Fruit fly (Drosophila melanogaster) whole organism, embryonic: ENCODE data around the gene da.

Experiments used
- Adf1 ChIP-seq: fragments of 200-800 bp; sonication (Bioruptor generic); IDR thresholded peaks from 2 replicates; pipeline ENCODE4 v1.3.6; 2022; ENCODE audit warnings: missing biosample characterization, missing genetic modification characterization
- Bdp1 ChIP-seq: fragments of 200-800 bp; sonication (Bioruptor generic); optimal IDR thresholded peaks from 3 replicates; lab custom pipeline; 2016; ENCODE audit warnings: missing biosample characterization, missing genetic modification characterization
- CG1024 ChIP-seq: fragments of 200-800 bp; sonication (Bioruptor generic); IDR thresholded peaks from 2 replicates; pipeline ENCODE4 v1.3.6; 2022; ENCODE audit warnings: missing biosample characterization, missing genetic modification characterization
- CG10543 ChIP-seq: fragments of 200-800 bp; sonication (Bioruptor generic); optimal IDR thresholded peaks from 3 replicates; lab custom pipeline; 2017; ENCODE audit warnings: missing biosample characterization, mild to moderate bottlenecking, missing genetic modification characterization, moderate library complexity
- CG10959 ChIP-seq: fragments of 200-800 bp; sonication (Bioruptor generic); IDR thresholded peaks from 2 replicates; pipeline ENCODE4 v1.3.6; 2022; ENCODE audit warnings: missing biosample characterization, missing genetic modification characterization
- CG11695 ChIP-seq: fragments of 200-800 bp; sonication (Bioruptor generic); IDR thresholded peaks from 3 replicates; pipeline ENCODE4 v1.3.6; 2022; ENCODE audit warnings: missing biosample characterization, missing genetic modification characterization
- CG12391 ChIP-seq: fragments of 200-800 bp; sonication (Bioruptor generic); optimal IDR thresholded peaks from 3 replicates; lab custom pipeline; 2018; ENCODE audit warnings: missing biosample characterization, mild to moderate bottlenecking, missing genetic modification characterization, moderate library complexity
- CG17328 ChIP-seq: fragments of 200-800 bp; sonication (Bioruptor generic); IDR thresholded peaks from 2 replicates; pipeline ENCODE4 v1.3.6; 2022; ENCODE audit warnings: missing biosample characterization, missing genetic modification characterization
- CG33213 ChIP-seq: fragments of 200-800 bp; sonication (Bioruptor generic); optimal IDR thresholded peaks from 3 replicates; lab custom pipeline; 2016; ENCODE audit warnings: missing biosample characterization, missing genetic modification characterization
- CG4404 ChIP-seq: fragments of 200-800 bp; sonication (Bioruptor generic); IDR thresholded peaks from 2 replicates; pipeline ENCODE4 v1.3.6; 2022; ENCODE audit warnings: missing biosample characterization, missing genetic modification characterization
- CG4730 ChIP-seq: fragments of 200-800 bp; sonication (Bioruptor generic); IDR thresholded peaks from 2 replicates; pipeline ENCODE4 v1.3.6; 2022; ENCODE audit warnings: missing biosample characterization, missing genetic modification characterization
- CG4854 ChIP-seq: fragments of 200-800 bp; sonication (Bioruptor generic); optimal IDR thresholded peaks from 2 replicates; lab custom pipeline; 2016; ENCODE audit warnings: missing biosample characterization, missing genetic modification characterization, inconsistent platforms
- CG5953 ChIP-seq: fragments of 200-800 bp; sonication (Bioruptor generic); IDR thresholded peaks from 2 replicates; pipeline ENCODE4 v1.3.6; 2022; ENCODE audit warnings: missing biosample characterization, missing genetic modification characterization
- CG6689 ChIP-seq: fragments of 200-800 bp; sonication (Bioruptor generic); IDR thresholded peaks from 2 replicates; pipeline ENCODE4 v1.3.6; 2022; ENCODE audit warnings: missing biosample characterization, missing genetic modification characterization
- CG7556 ChIP-seq: fragments of 200-800 bp; sonication (Bioruptor generic); optimal IDR thresholded peaks from 2 replicates; lab custom pipeline; 2017; ENCODE audit warnings: missing biosample characterization, mild to moderate bottlenecking, missing genetic modification characterization
- CG8281 ChIP-seq: fragments of 200-800 bp; sonication (Bioruptor generic); optimal IDR thresholded peaks from 2 replicates; lab custom pipeline; 2018; ENCODE audit warnings: missing biosample characterization, mild to moderate bottlenecking, missing genetic modification characterization, moderate library complexity
- CHES-1-like ChIP-seq: fragments of 200-800 bp; sonication (Bioruptor generic); optimal IDR thresholded peaks from 2 replicates; lab custom pipeline; 2016; ENCODE audit warnings: missing biosample characterization, missing genetic modification characterization
- Doc2 ChIP-seq: fragments of 200-800 bp; sonication (Bioruptor generic); IDR thresholded peaks from 2 replicates; pipeline ENCODE4 v1.3.6; 2022; ENCODE audit warnings: missing biosample characterization, missing genetic modification characterization
- E2f2 ChIP-seq: fragments of 200-800 bp; sonication (Bioruptor generic); IDR thresholded peaks from 2 replicates; pipeline ENCODE4 v1.3.6; 2022; ENCODE audit warnings: missing biosample characterization, missing genetic modification characterization
- GATAe ChIP-seq: fragments of 200-800 bp; sonication (Bioruptor generic); conservative IDR thresholded peaks from 2 replicates; pipeline ENCODE4 v1.3.6; 2022; ENCODE audit warnings: missing biosample characterization, missing genetic modification characterization
- Gug ChIP-seq: fragments of 200-800 bp; sonication (Bioruptor generic); IDR thresholded peaks from 4 replicates; pipeline ENCODE4 v1.3.6; 2022; ENCODE audit warnings: missing biosample characterization, missing genetic modification characterization
- Hey ChIP-seq: fragments of 200-800 bp; sonication (Bioruptor generic); optimal IDR thresholded peaks from 3 replicates; lab custom pipeline; 2018; ENCODE audit warnings: missing biosample characterization, mild to moderate bottlenecking, missing genetic modification characterization
- Hr3 ChIP-seq: fragments of 200-800 bp; sonication (Bioruptor generic); optimal IDR thresholded peaks from 3 replicates; lab custom pipeline; 2016; ENCODE audit warnings: missing biosample characterization, missing genetic modification characterization
- Kr ChIP-seq: fragments of 200-800 bp; sonication (Bioruptor generic); optimal IDR thresholded peaks from 2 replicates; lab custom pipeline; 2017; ENCODE audit warnings: missing biosample characterization, mild to moderate bottlenecking, missing genetic modification characterization
- Lpt ChIP-seq: fragments of >200 bp; optimal IDR thresholded peaks from 2 replicates; lab custom pipeline; 2018; ENCODE audit warnings: missing biosample characterization, missing genetic modification characterization
- Myb ChIP-seq: fragments of 200-800 bp; sonication (Bioruptor generic); optimal IDR thresholded peaks from 2 replicates; lab custom pipeline; 2016; ENCODE audit warnings: missing biosample characterization, missing genetic modification characterization
- Optix ChIP-seq: fragments of 200-800 bp; sonication (Bioruptor generic); IDR thresholded peaks from 3 replicates; pipeline ENCODE4 v1.3.6; 2022; ENCODE audit warnings: missing biosample characterization, missing genetic modification characterization
- Ravus ChIP-seq: fragments of 200-800 bp; sonication (Bioruptor generic); IDR thresholded peaks from 2 replicates; pipeline ENCODE4 v1.3.6; 2022; ENCODE audit warnings: missing biosample characterization, missing genetic modification characterization
- Tbp ChIP-seq: fragments of >200 bp; optimal IDR thresholded peaks from 2 replicates; lab custom pipeline; 2018; ENCODE audit warnings: missing biosample characterization, missing genetic modification characterization
- abd-A ChIP-seq: fragments of 200-800 bp; sonication (Bioruptor generic); optimal IDR thresholded peaks from 3 replicates; lab custom pipeline; 2019; ENCODE audit warnings: missing biosample characterization, mild to moderate bottlenecking, missing genetic modification characterization, moderate library complexity
- ap ChIP-seq: fragments of 200-800 bp; sonication (Bioruptor generic); IDR thresholded peaks from 2 replicates; pipeline ENCODE4 v1.3.6; 2022; ENCODE audit warnings: missing biosample characterization, missing genetic modification characterization
- bsh ChIP-seq, 2 experiments: fragments of 200-800 bp; sonication (Bioruptor generic); optimal IDR thresholded peaks; 2 replicates each; lab custom pipeline; 2017 to 2018; ENCODE audit warnings: mild to moderate bottlenecking in 2 of 2, missing biosample characterization in 2 of 2, missing genetic modification characterization in 2 of 2, moderate library complexity in 1 of 2
- btn ChIP-seq: fragments of 200-800 bp; sonication (Bioruptor generic); optimal IDR thresholded peaks from 2 replicates; lab custom pipeline; 2016; ENCODE audit warnings: missing biosample characterization, missing genetic modification characterization
- croc ChIP-seq: fragments of 200-800 bp; sonication (Bioruptor generic); conservative IDR thresholded peaks from 3 replicates; pipeline ENCODE4 v1.3.6; 2022; ENCODE audit warnings: missing biosample characterization, missing genetic modification characterization
- dan ChIP-seq: fragments of 200-800 bp; sonication (Bioruptor generic); IDR thresholded peaks from 2 replicates; pipeline ENCODE4 v1.3.6; 2022; ENCODE audit warnings: missing biosample characterization, missing genetic modification characterization
- dpn ChIP-seq, 2 experiments: fragments of 200-800 bp; sonication (Bioruptor generic); optimal IDR thresholded peaks; 3 replicates each; lab custom pipeline; 2016; ENCODE audit warnings: missing biosample characterization in 2 of 2, missing genetic modification characterization in 2 of 2
- ems ChIP-seq: fragments of 200-800 bp; sonication (Bioruptor generic); optimal IDR thresholded peaks from 3 replicates; lab custom pipeline; 2016; ENCODE audit warnings: missing biosample characterization, missing genetic modification characterization
- esg ChIP-seq: fragments of 200-800 bp; sonication (Bioruptor generic); conservative IDR thresholded peaks from 2 replicates; pipeline ENCODE4 v1.3.6; 2022; ENCODE audit warnings: missing biosample characterization, missing genetic modification characterization
- gem ChIP-seq: fragments of 200-800 bp; sonication (Bioruptor generic); optimal IDR thresholded peaks from 2 replicates; lab custom pipeline; 2019; ENCODE audit warnings: missing biosample characterization, mild to moderate bottlenecking, missing genetic modification characterization, moderate library complexity
- gro ChIP-seq: fragments of 200-800 bp; sonication (Bioruptor generic); optimal IDR thresholded peaks from 2 replicates; lab custom pipeline; 2016; ENCODE audit warnings: missing biosample characterization, missing genetic modification characterization
- gsb ChIP-seq: fragments of 200-800 bp; sonication (Bioruptor generic); IDR thresholded peaks from 2 replicates; pipeline ENCODE4 v1.3.6; 2022; ENCODE audit warnings: missing biosample characterization, missing genetic modification characterization
- hkb ChIP-seq, 2 experiments: fragments of 200-800 bp in 1 of 2; fragments of >200 bp in 1 of 2; sonication (Bioruptor generic) in 1 of 2; IDR thresholded peaks in 1 of 2; optimal IDR thresholded peaks in 1 of 2; 2 replicates each; pipeline versions ENCODE4 v1.3.6 to Lab custom; 2017 to 2022; ENCODE audit warnings: missing biosample characterization in 1 of 2, missing genetic modification characterization in 1 of 2
- jing ChIP-seq: fragments of 200-800 bp; sonication (Bioruptor generic); optimal IDR thresholded peaks from 2 replicates; lab custom pipeline; 2018; ENCODE audit warnings: missing biosample characterization, mild to moderate bottlenecking, missing genetic modification characterization
- ken ChIP-seq: fragments of 200-800 bp; sonication (Bioruptor generic); IDR thresholded peaks from 3 replicates; pipeline ENCODE4 v1.3.6; 2022; ENCODE audit warnings: missing biosample characterization, missing genetic modification characterization
- phol ChIP-seq: fragments of 200-800 bp; sonication (Bioruptor generic); optimal IDR thresholded peaks from 3 replicates; lab custom pipeline; 2018; ENCODE audit warnings: missing biosample characterization, mild to moderate bottlenecking, missing genetic modification characterization, moderate library complexity
- ro ChIP-seq: fragments of 200-800 bp; sonication (Bioruptor generic); IDR thresholded peaks from 2 replicates; pipeline ENCODE4 v1.3.6; 2022; ENCODE audit warnings: missing biosample characterization, missing genetic modification characterization
- sim ChIP-seq: fragments of 200-800 bp; sonication (Bioruptor generic); IDR thresholded peaks from 2 replicates; pipeline ENCODE4 v1.3.6; 2022; ENCODE audit warnings: missing biosample characterization, missing genetic modification characterization
- tgo ChIP-seq: fragments of 200-800 bp; sonication (Bioruptor generic); IDR thresholded peaks from 3 replicates; pipeline ENCODE4 v1.3.6; 2022; ENCODE audit warnings: missing biosample characterization, missing genetic modification characterization
- tna ChIP-seq: fragments of 200-800 bp; sonication (Bioruptor generic); IDR thresholded peaks from 2 replicates; pipeline ENCODE4 v1.3.6; 2022; ENCODE audit warnings: missing biosample characterization, missing genetic modification characterization; ENCODE audit not compliant: partially characterized antibody
- trem ChIP-seq: fragments of 200-800 bp; optimal IDR thresholded peaks from 3 replicates; lab custom pipeline; 2019; ENCODE audit warnings: missing biosample characterization, mild to moderate bottlenecking, missing genetic modification characterization, moderate library complexity

Gene da

DNA sequence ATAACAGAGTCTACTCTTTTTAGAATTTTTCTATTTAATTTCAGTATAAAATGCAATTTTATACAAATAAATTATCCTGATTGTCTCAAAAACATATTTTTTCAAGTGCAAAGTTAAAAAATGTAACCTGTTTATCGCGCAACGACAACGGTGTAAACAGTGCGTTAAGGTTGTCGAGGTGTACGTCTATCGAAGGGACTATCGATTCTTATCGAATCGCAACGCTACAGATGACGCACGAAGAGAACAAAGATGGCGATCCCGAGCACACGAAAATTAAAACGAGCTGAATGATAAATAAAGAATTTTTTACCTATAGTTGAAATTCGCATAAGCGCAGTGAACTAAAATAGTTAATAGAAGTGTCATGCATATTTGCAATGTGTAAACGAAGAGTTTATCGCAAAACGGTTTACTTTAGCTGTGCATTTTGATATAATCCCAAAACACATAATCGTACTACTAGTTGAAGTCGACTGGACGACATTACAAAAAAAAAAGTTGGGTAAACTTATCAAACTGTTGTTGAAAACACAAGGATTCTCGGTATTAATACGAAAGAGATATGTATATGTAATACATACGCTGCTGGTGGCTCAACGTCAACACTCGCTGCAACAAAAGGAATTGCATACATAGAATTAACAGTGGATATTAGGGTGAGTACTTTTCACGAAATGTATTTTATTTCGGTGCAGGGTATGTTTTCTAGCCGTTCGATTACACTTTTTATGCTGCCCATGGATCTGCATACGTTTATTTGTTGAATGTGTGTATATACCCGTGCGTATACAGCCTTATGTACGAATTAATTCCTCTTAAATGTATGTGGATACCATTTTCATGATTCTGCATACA lies at the start of gene da (continued):
- TF ChIP-seq Myb (GFP tag; lab: Kevin White, UChicago) = peak; percentile 29
- no peak for TF ChIP-seq CG5953 (GFP tag; lab: Robert Waterston, UW)
- peak; percentile 8 for TF ChIP-seq CG4854 (GFP tag; lab: Kevin White, UChicago)
- no peak for TF ChIP-seq croc (GFP tag; lab: Robert Waterston, UW)
- peak; percentile 61 for TF ChIP-seq Hr3 (GFP tag; lab: Kevin White, UChicago)
- no peak for TF ChIP-seq Ravus (GFP tag; lab: Robert Waterston, UW)
- TF ChIP-seq jing (GFP tag; lab: Kevin White, UChicago) = no peak
- TF ChIP-seq Tbp (GFP tag; lab: Kevin White, UChicago) = no peak
- peak; percentile 96 for TF ChIP-seq CG1024
- no peak for TF ChIP-seq Optix (GFP tag; lab: Robert Waterston, UW)
- TF ChIP-seq tna (GFP tag; lab: Robert Waterston, UW) = peak; percentile 13; the same call in 1 of the 2 replicates
- peak; percentile 55 for TF ChIP-seq CG17328 (GFP tag; lab: Robert Waterston, UW)
- TF ChIP-seq dan (GFP tag; lab: Robert Waterston, UW) = no peak
- no peak for TF ChIP-seq Bdp1 (GFP tag; lab: Kevin White, UChicago)
- TF ChIP-seq Adf1 (GFP tag; lab: Robert Waterston, UW) = no peak
- TF ChIP-seq Kr (GFP tag; lab: Kevin White, UChicago) = no peak
- TF ChIP-seq CG4730 (GFP tag; lab: Robert Waterston, UW) = no peak
- TF ChIP-seq ro (GFP tag; lab: Robert Waterston, UW) = no peak
- peak; percentile 63 to 69 for TF ChIP-seq dpn (GFP tag; optimal IDR thresholded peaks at IDR 0.05; lab: Kevin White, UChicago)
- peak; percentile 36; the same call in 1 of the 2 replicates for TF ChIP-seq esg (GFP tag; lab: Robert Waterston, UW)
- peak; percentile 100 for TF ChIP-seq phol (tag; lab: Kevin White, UChicago)
- TF ChIP-seq ems (GFP tag; lab: Kevin White, UChicago) = peak; percentile 46
- TF ChIP-seq bsh (GFP tag; optimal IDR thresholded peaks at IDR 0.05; lab: Kevin White, UChicago) = peak in 1 of 2 experiments; percentile 58
- peak; percentile 61 for TF ChIP-seq gro
- TF ChIP-seq CG4404 (GFP tag; lab: Robert Waterston, UW) = no peak
- TF ChIP-seq CG8281 = no peak
- TF ChIP-seq Doc2 = no peak
- TF ChIP-seq CG6689 = peak; percentile 64
- no peak for TF ChIP-seq CG10959 (GFP tag; lab: Robert Waterston, UW)
- TF ChIP-seq ken (GFP tag; lab: Robert Waterston, UW) = peak; percentile 49; the same call in 1 of the 3 replicates
- TF ChIP-seq gem (tag; lab: Kevin White, UChicago) = peak; percentile 76
- TF ChIP-seq Lpt (GFP tag; lab: Kevin White, UChicago) = no peak
- no peak for TF ChIP-seq abd-A
- peak; percentile 21 for TF ChIP-seq CG10543 (GFP tag; lab: Kevin White, UChicago)
- peak; percentile 83 for TF ChIP-seq CG12391 (tag; lab: Kevin White, UChicago)
- no peak for TF ChIP-seq GATAe
- no peak for TF ChIP-seq btn (GFP tag; lab: Kevin White, UChicago)
- no peak for TF ChIP-seq gsb
- TF ChIP-seq hkb (optimal IDR thresholded peaks at IDR 0.05; lab: Kevin White, UChicago) = no peak
- TF ChIP-seq hkb (GFP tag; IDR thresholded peaks at IDR 0.05; lab: Robert Waterston, UW) = peak; percentile 54
- TF ChIP-seq ap (GFP tag; lab: Robert Waterston, UW) = no peak
- peak; percentile 47; the same call in 1 of the 2 replicates for TF ChIP-seq E2f2
- TF ChIP-seq trem (tag; lab: Kevin White, UChicago) = peak; percentile 59
- TF ChIP-seq CG33213 (GFP tag; lab: Kevin White, UChicago) = peak; percentile 22
- TF ChIP-seq Gug (GFP tag; lab: Robert Waterston, UW) = peak; percentile 62; the same call in 3 of the 4 replicates
- TF ChIP-seq tgo (GFP tag; lab: Robert Waterston, UW) = peak; percentile 57; the same call in 1 of the 3 replicates
- TF ChIP-seq Hey = no peak
- TF ChIP-seq CHES-1-like (GFP tag; lab: Kevin White, UChicago) = peak; percentile 60
- 0 out of 3 replicates have a peak, but pooled peaks have one; percentile 38 for TF ChIP-seq CG11695 (GFP tag; lab: Robert Waterston, UW)
- peak; percentile 25 for TF ChIP-seq CG7556 (GFP tag; lab: Kevin White, UChicago)
- TF ChIP-seq sim = no peak
